Fruit fly (Drosophila melanogaster) whole organism, embryonic: Measurements from ENCODE around the gene drn.

Experiments used
- Atf6 ChIP-seq: fragments of 200-800 bp; sonication (Bioruptor generic); IDR thresholded peaks from 2 replicates; pipeline ENCODE4 v1.3.6; 2022; ENCODE audit warnings: missing biosample characterization, missing genetic modification characterization
- CG13296 ChIP-seq: fragments of 200-800 bp; sonication (Bioruptor generic); optimal IDR thresholded peaks from 3 replicates; lab custom pipeline; 2018; ENCODE audit warnings: missing biosample characterization, mild to moderate bottlenecking, missing genetic modification characterization
- CG13624 ChIP-seq: fragments of 200-800 bp; sonication (Bioruptor generic); optimal IDR thresholded peaks from 2 replicates; lab custom pipeline; 2016; ENCODE audit warnings: missing biosample characterization, missing genetic modification characterization
- CG15269 ChIP-seq: fragments of 200-800 bp; sonication (Bioruptor generic); optimal IDR thresholded peaks from 2 replicates; lab custom pipeline; 2018; ENCODE audit warnings: missing biosample characterization, mild to moderate bottlenecking, missing genetic modification characterization, moderate library complexity
- CG16779 ChIP-seq: fragments of 200-800 bp; sonication (Bioruptor generic); IDR thresholded peaks from 2 replicates; pipeline ENCODE4 v1.3.6; 2022; ENCODE audit warnings: missing biosample characterization, missing genetic modification characterization
- CG16813 ChIP-seq: fragments of 200-800 bp; sonication (Bioruptor generic); IDR thresholded peaks from 3 replicates; pipeline ENCODE4 v1.3.6; 2022; ENCODE audit warnings: missing biosample characterization, missing genetic modification characterization; ENCODE audit not compliant: partially characterized antibody
- CG17359 ChIP-seq: fragments of 200-800 bp; sonication (Bioruptor generic); optimal IDR thresholded peaks from 3 replicates; lab custom pipeline; 2018; ENCODE audit warnings: missing biosample characterization, mild to moderate bottlenecking, missing genetic modification characterization, moderate library complexity
- CG17612 ChIP-seq: fragments of 200-800 bp; sonication (Bioruptor generic); IDR thresholded peaks from 2 replicates; pipeline ENCODE4 v1.3.6; 2022; ENCODE audit warnings: missing biosample characterization, missing genetic modification characterization
- CG18764 ChIP-seq: fragments of 200-800 bp; sonication (Bioruptor generic); optimal IDR thresholded peaks from 3 replicates; lab custom pipeline; 2016; ENCODE audit warnings: missing biosample characterization, missing genetic modification characterization
- CG31365 ChIP-seq: fragments of 200-800 bp; sonication (Bioruptor generic); optimal IDR thresholded peaks from 2 replicates; lab custom pipeline; 2018; ENCODE audit warnings: missing biosample characterization, mild to moderate bottlenecking, missing genetic modification characterization
- CG32767 ChIP-seq: fragments of 200-800 bp; sonication (Bioruptor generic); IDR thresholded peaks from 2 replicates; pipeline ENCODE4 v1.3.6; 2022; ENCODE audit warnings: missing biosample characterization, missing genetic modification characterization
- CG34224 ChIP-seq: fragments of 200-800 bp; sonication (Bioruptor generic); IDR thresholded peaks from 3 replicates; pipeline ENCODE4 v1.3.6; 2022; ENCODE audit warnings: missing biosample characterization, missing genetic modification characterization; ENCODE audit not compliant: partially characterized antibody
- CG34422 ChIP-seq: fragments of 200-800 bp; sonication (Bioruptor generic); IDR thresholded peaks from 3 replicates; pipeline ENCODE4 v1.3.6; 2022; ENCODE audit warnings: missing biosample characterization, missing genetic modification characterization
- CG4282 ChIP-seq: fragments of 200-800 bp; sonication (Bioruptor generic); optimal IDR thresholded peaks from 2 replicates; lab custom pipeline; 2016; ENCODE audit warnings: missing biosample characterization, missing genetic modification characterization
- CG4854 ChIP-seq: fragments of 200-800 bp; sonication (Bioruptor generic); optimal IDR thresholded peaks from 2 replicates; lab custom pipeline; 2016; ENCODE audit warnings: missing biosample characterization, missing genetic modification characterization, inconsistent platforms
- CG6683 ChIP-seq: fragments of 200-800 bp; sonication (Bioruptor generic); optimal IDR thresholded peaks from 2 replicates; lab custom pipeline; 2017; ENCODE audit warnings: missing biosample characterization, mild to moderate bottlenecking, missing genetic modification characterization, missing genetic modification reagents
- CG8089 ChIP-seq: fragments of 200-800 bp; sonication (Bioruptor generic); optimal IDR thresholded peaks from 3 replicates; lab custom pipeline; 2016; ENCODE audit warnings: missing biosample characterization, missing genetic modification characterization
- CoRest ChIP-seq: fragments of 200-800 bp; sonication (Bioruptor generic); optimal IDR thresholded peaks from 3 replicates; lab custom pipeline; 2018; ENCODE audit warnings: missing biosample characterization, mild to moderate bottlenecking, missing genetic modification characterization, moderate library complexity
- Fer1 ChIP-seq: fragments of 200-800 bp; sonication (Bioruptor generic); optimal IDR thresholded peaks from 2 replicates; lab custom pipeline; 2017; ENCODE audit warnings: missing biosample characterization, mild to moderate bottlenecking, missing genetic modification characterization
- Fer2 ChIP-seq: fragments of 200-800 bp; sonication (Bioruptor generic); optimal IDR thresholded peaks from 2 replicates; lab custom pipeline; 2018; ENCODE audit warnings: missing biosample characterization, mild to moderate bottlenecking, missing genetic modification characterization, moderate library complexity
- H2.0 ChIP-seq: fragments of 200-800 bp; sonication (Bioruptor generic); IDR thresholded peaks from 2 replicates; pipeline ENCODE4 v1.3.6; 2022; ENCODE audit warnings: missing biosample characterization, missing genetic modification characterization
- Hand ChIP-seq: fragments of 200-800 bp; sonication (Bioruptor generic); optimal IDR thresholded peaks from 2 replicates; lab custom pipeline; 2017; ENCODE audit warnings: mild to moderate bottlenecking, missing biosample characterization, missing genetic modification reagents, missing genetic modification characterization
- Hr3 ChIP-seq: fragments of 200-800 bp; sonication (Bioruptor generic); optimal IDR thresholded peaks from 3 replicates; lab custom pipeline; 2016; ENCODE audit warnings: missing biosample characterization, missing genetic modification characterization
- Hr39 ChIP-seq: fragments of >200 bp; optimal IDR thresholded peaks from 2 replicates; lab custom pipeline; 2017
- MBD-R2 ChIP-seq: fragments of 200-800 bp; sonication (Bioruptor generic); IDR thresholded peaks from 2 replicates; pipeline ENCODE4 v1.3.6; 2022; ENCODE audit warnings: missing biosample characterization, missing genetic modification characterization
- Myb ChIP-seq: fragments of 200-800 bp; sonication (Bioruptor generic); optimal IDR thresholded peaks from 2 replicates; lab custom pipeline; 2016; ENCODE audit warnings: missing biosample characterization, missing genetic modification characterization
- Opbp ChIP-seq: fragments of 200-800 bp; sonication (Bioruptor generic); IDR thresholded peaks from 3 replicates; pipeline ENCODE4 v1.3.6; 2022; ENCODE audit warnings: missing biosample characterization, missing genetic modification characterization; ENCODE audit not compliant: partially characterized antibody
- PHDP ChIP-seq: fragments of 200-800 bp; sonication (Bioruptor generic); optimal IDR thresholded peaks from 3 replicates; lab custom pipeline; 2018; ENCODE audit warnings: missing biosample characterization, mild to moderate bottlenecking, missing genetic modification characterization, moderate library complexity
- Trl ChIP-seq, 3 experiments: fragments of >200 bp in 2 of 3; fragments of 200-800 bp in 1 of 3; sonication (Bioruptor generic) in 1 of 3; optimal IDR thresholded peaks; 2 replicates in 1 of 3; 3 replicates in 2 of 3; lab custom pipeline; 2016 to 2017; ENCODE audit warnings: missing biosample characterization in 1 of 3, missing genetic modification characterization in 1 of 3
- Vsx1 ChIP-seq: fragments of 200-800 bp; sonication (Bioruptor generic); optimal IDR thresholded peaks from 2 replicates; lab custom pipeline; 2017; ENCODE audit warnings: missing biosample characterization, mild to moderate bottlenecking, missing genetic modification characterization, missing genetic modification reagents
- bab2 ChIP-seq: fragments of 200-800 bp; sonication (Bioruptor generic); optimal IDR thresholded peaks from 2 replicates; lab custom pipeline; 2016; ENCODE audit warnings: missing biosample characterization, missing genetic modification characterization
- bbx ChIP-seq: fragments of 200-800 bp; sonication (Bioruptor generic); IDR thresholded peaks from 2 replicates; pipeline ENCODE4 v1.3.6; 2022; ENCODE audit warnings: missing biosample characterization, missing genetic modification characterization; ENCODE audit not compliant: partially characterized antibody
- br ChIP-seq: fragments of >200 bp; optimal IDR thresholded peaks from 2 replicates; lab custom pipeline; 2017
- crol ChIP-seq: fragments of 200-800 bp; sonication (Bioruptor generic); IDR thresholded peaks from 2 replicates; pipeline ENCODE4 v1.3.6; 2022; ENCODE audit warnings: missing biosample characterization, missing genetic modification characterization
- dpn ChIP-seq, 2 experiments: fragments of 200-800 bp; sonication (Bioruptor generic); optimal IDR thresholded peaks; 3 replicates each; lab custom pipeline; 2016; ENCODE audit warnings: missing biosample characterization in 2 of 2, missing genetic modification characterization in 2 of 2
- gem ChIP-seq: fragments of 200-800 bp; sonication (Bioruptor generic); optimal IDR thresholded peaks from 2 replicates; lab custom pipeline; 2019; ENCODE audit warnings: missing biosample characterization, mild to moderate bottlenecking, missing genetic modification characterization, moderate library complexity
- grau ChIP-seq: fragments of 200-800 bp; optimal IDR thresholded peaks from 3 replicates; lab custom pipeline; 2019; ENCODE audit warnings: missing biosample characterization, mild to moderate bottlenecking, missing genetic modification characterization, moderate library complexity
- gsb-n ChIP-seq: fragments of 200-800 bp; sonication (Bioruptor generic); optimal IDR thresholded peaks from 3 replicates; lab custom pipeline; 2018; ENCODE audit warnings: missing biosample characterization, mild to moderate bottlenecking, missing genetic modification characterization
- ham ChIP-seq: fragments of 200-800 bp; sonication (Bioruptor generic); IDR thresholded peaks from 2 replicates; pipeline ENCODE4 v1.3.6; 2022; ENCODE audit warnings: missing biosample characterization, missing genetic modification characterization
- her ChIP-seq: fragments of 200-800 bp; sonication (Bioruptor generic); optimal IDR thresholded peaks from 2 replicates; lab custom pipeline; 2016; ENCODE audit warnings: missing biosample characterization, missing genetic modification characterization
- jigr1 ChIP-seq: fragments of 200-800 bp; sonication (Bioruptor generic); IDR thresholded peaks from 3 replicates; pipeline ENCODE4 v1.3.6; 2022; ENCODE audit warnings: missing biosample characterization, missing genetic modification characterization
- lov ChIP-seq, 2 experiments: fragments of 200-800 bp in 1 of 2; fragments of >200 bp in 1 of 2; sonication (Bioruptor generic) in 1 of 2; IDR thresholded peaks in 1 of 2; optimal IDR thresholded peaks in 1 of 2; 2 replicates in 1 of 2; 3 replicates in 1 of 2; pipeline versions ENCODE4 v1.3.6 to Lab custom; 2017 to 2022; ENCODE audit warnings: missing biosample characterization in 1 of 2, missing genetic modification characterization in 1 of 2
- luna ChIP-seq: fragments of 200-800 bp; sonication (Bioruptor generic); optimal IDR thresholded peaks from 2 replicates; lab custom pipeline; 2016; ENCODE audit warnings: missing biosample characterization, missing genetic modification characterization
- org-1 ChIP-seq: fragments of 200-800 bp; sonication (Bioruptor generic); optimal IDR thresholded peaks from 2 replicates; lab custom pipeline; 2017; ENCODE audit warnings: missing biosample characterization, missing genetic modification characterization
- peb ChIP-seq: fragments of 200-800 bp; sonication (Bioruptor generic); IDR thresholded peaks from 2 replicates; pipeline ENCODE4 v1.3.6; 2022; ENCODE audit warnings: missing biosample characterization, missing genetic modification characterization
- pzg ChIP-seq: fragments of 200-800 bp; sonication (Bioruptor generic); optimal IDR thresholded peaks from 3 replicates; lab custom pipeline; 2018; ENCODE audit warnings: missing biosample characterization, mild to moderate bottlenecking, missing genetic modification characterization, moderate library complexity
- sim ChIP-seq: fragments of 200-800 bp; sonication (Bioruptor generic); IDR thresholded peaks from 2 replicates; pipeline ENCODE4 v1.3.6; 2022; ENCODE audit warnings: missing biosample characterization, missing genetic modification characterization
- slbo ChIP-seq: fragments of 200-800 bp; sonication (Bioruptor generic); IDR thresholded peaks from 2 replicates; pipeline ENCODE4 v1.3.6; 2022; ENCODE audit warnings: missing biosample characterization, missing genetic modification characterization
- sr ChIP-seq: fragments of 200-800 bp; sonication (Bioruptor generic); IDR thresholded peaks from 3 replicates; pipeline ENCODE4 v1.3.6; 2022; ENCODE audit warnings: missing biosample characterization, missing genetic modification characterization
- tna ChIP-seq: fragments of 200-800 bp; sonication (Bioruptor generic); IDR thresholded peaks from 2 replicates; pipeline ENCODE4 v1.3.6; 2022; ENCODE audit warnings: missing biosample characterization, missing genetic modification characterization; ENCODE audit not compliant: partially characterized antibody
- vvl ChIP-seq: fragments of 200-800 bp; sonication (Bioruptor generic); IDR thresholded peaks from 2 replicates; pipeline ENCODE4 v1.3.6; 2022; ENCODE audit warnings: missing biosample characterization, missing genetic modification characterization

Gene drn

dm6 chr3R:9404104-9404512 is 64.1 kb downstream of the drn start, which contains the start of the genes CG9356, BBIP1 and CG8135 (continued):
- TF ChIP-seq CG4854 (GFP tag; lab: Kevin White, UChicago) (peak; percentile 79), CoRest (tag; lab: Kevin White, UChicago) (peak; percentile 72), org-1 (no peak), Myb (GFP tag; lab: Kevin White, UChicago) (peak; percentile 69), gsb-n (tag; lab: Kevin White, UChicago) (no peak), CG6683 (peak; percentile 37), CG17612 (GFP tag; lab: Robert Waterston, UW) (no peak), peb (no peak), CG17359 (tag; lab: Kevin White, UChicago) (peak; percentile 79), br (no peak), CG34224 (GFP tag; lab: Robert Waterston, UW) (no peak), ham (GFP tag; lab: Robert Waterston, UW) (no peak), vvl (GFP tag; lab: Robert Waterston, UW) (peak; percentile 87), pzg (GFP tag; lab: Kevin White, UChicago) (peak; percentile 96), jigr1 (no peak), CG15269 (tag; lab: Kevin White, UChicago) (no peak), dpn (GFP tag; optimal IDR thresholded peaks at IDR 0.05; lab: Kevin White, UChicago) (peak; percentile 78 to 89), crol (GFP tag; lab: Robert Waterston, UW) (no peak), H2.0 (GFP tag; lab: Robert Waterston, UW) (peak; percentile 56), CG16813 (peak; percentile 32; the same call in 1 of the 3 replicates), grau (tag; lab: Kevin White, UChicago) (peak; percentile 66), CG18764 (GFP tag; lab: Kevin White, UChicago) (peak; percentile 64), CG4282 (GFP tag; lab: Kevin White, UChicago) (peak; percentile 79), Trl (optimal IDR thresholded peaks at IDR 0.05; lab: Kevin White, UChicago) (no peak), Trl (GFP tag; optimal IDR thresholded peaks at IDR 0.05; lab: Kevin White, UChicago) (peak; percentile 84), Hr3 (GFP tag; lab: Kevin White, UChicago) (peak; percentile 75), bab2 (GFP tag; lab: Kevin White, UChicago) (peak; percentile 84), CG16779 (GFP tag; lab: Robert Waterston, UW) (no peak), Atf6 (GFP tag; lab: Robert Waterston, UW) (peak; percentile 69), lov (optimal IDR thresholded peaks at IDR 0.05; lab: Kevin White, UChicago) (no peak), lov (GFP tag; IDR thresholded peaks at IDR 0.05; lab: Robert Waterston, UW) (no peak), sim (GFP tag; lab: Robert Waterston, UW) (no peak), PHDP (tag; lab: Kevin White, UChicago) (peak; percentile 73), CG32767 (no peak), Opbp (GFP tag; lab: Robert Waterston, UW) (peak; percentile 62), tna (no peak), luna (peak; percentile 39), CG8089 (GFP tag; lab: Kevin White, UChicago) (peak; percentile 53), bbx (GFP tag; lab: Robert Waterston, UW) (no peak), MBD-R2 (peak; percentile 95), slbo (GFP tag; lab: Robert Waterston, UW) (peak; percentile 72), Hand (GFP tag; lab: Kevin White, UChicago) (no peak), CG13624 (peak; percentile 90), sr (peak; percentile 58; the same call in 1 of the 3 replicates), CG13296 (GFP tag; lab: Kevin White, UChicago) (peak; percentile 69), CG34422 (GFP tag; lab: Robert Waterston, UW) (peak; percentile 80), Fer1 (GFP tag; lab: Kevin White, UChicago) (peak; percentile 78), Hr39 (lab: Kevin White, UChicago) (no peak), gem (tag; lab: Kevin White, UChicago) (no peak), CG31365 (tag; lab: Kevin White, UChicago) (no peak), her (GFP tag; lab: Kevin White, UChicago) (peak; percentile 50), Fer2 (tag; lab: Kevin White, UChicago) (peak; percentile 44), Vsx1 (GFP tag; lab: Kevin White, UChicago) (no peak)
